Worm (Caenorhabditis elegans): ENCODE data around the gene Y32B12B.4.

DNA sequence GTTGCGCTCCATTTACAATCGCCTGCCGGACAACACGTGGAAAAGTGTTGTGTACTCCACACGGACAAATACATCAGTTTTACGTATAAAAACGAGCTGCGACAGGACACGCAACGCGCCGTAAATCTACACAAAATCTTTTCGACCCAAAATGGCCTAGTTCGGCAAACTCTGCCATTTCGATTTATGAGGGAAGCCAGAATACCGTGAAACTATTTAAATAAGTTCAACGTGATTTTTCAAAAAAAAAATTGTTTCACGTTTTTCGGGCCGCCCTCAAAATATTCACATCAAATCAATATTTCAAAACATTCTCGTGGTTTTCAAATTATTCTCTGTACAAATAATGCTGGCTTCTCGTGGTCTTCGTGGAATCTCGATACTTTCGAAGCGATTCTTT lies 26.3 kb upstream of the Y32B12B.4 start, which contains the start of gene F36D3.8:
- TF ChIP-seq mab-5 (tag; optimal IDR thresholded peaks at IDR 0.05): no peak
- no peak for TF ChIP-seq ama-1 (optimal IDR thresholded peaks at IDR 0.05)
- TF ChIP-seq nhr-11 (tag; optimal IDR thresholded peaks at IDR 0.05): no peak
- no peak for TF ChIP-seq nhr-237 (tag; optimal IDR thresholded peaks at IDR 0.05)
- no peak for TF ChIP-seq lin-13 (GFP tag; optimal IDR thresholded peaks at IDR 0.05)
- no peak for TF ChIP-seq snpc-4 (tag; optimal IDR thresholded peaks at IDR 0.05)
- TF ChIP-seq unc-39 (tag; optimal IDR thresholded peaks at IDR 0.05): no peak
- no peak for TF ChIP-seq lsy-2 (tag; optimal IDR thresholded peaks at IDR 0.05)
- TF ChIP-seq aly-2 (tag; optimal IDR thresholded peaks at IDR 0.05): no peak
- no peak for TF ChIP-seq unc-62 (GFP tag; optimal IDR thresholded peaks at IDR 0.05)
- TF ChIP-seq C34F6.9 (tag; optimal IDR thresholded peaks at IDR 0.05): no peak
- TF ChIP-seq blmp-1 (tag; optimal IDR thresholded peaks at IDR 0.05; ENCODE audit: insufficient read depth): no peak
- TF ChIP-seq dmd-4 (tag; optimal IDR thresholded peaks at IDR 0.05): no peak
